Worm (Caenorhabditis elegans): ENCODE results near the gene W04G3.7.

DNA sequence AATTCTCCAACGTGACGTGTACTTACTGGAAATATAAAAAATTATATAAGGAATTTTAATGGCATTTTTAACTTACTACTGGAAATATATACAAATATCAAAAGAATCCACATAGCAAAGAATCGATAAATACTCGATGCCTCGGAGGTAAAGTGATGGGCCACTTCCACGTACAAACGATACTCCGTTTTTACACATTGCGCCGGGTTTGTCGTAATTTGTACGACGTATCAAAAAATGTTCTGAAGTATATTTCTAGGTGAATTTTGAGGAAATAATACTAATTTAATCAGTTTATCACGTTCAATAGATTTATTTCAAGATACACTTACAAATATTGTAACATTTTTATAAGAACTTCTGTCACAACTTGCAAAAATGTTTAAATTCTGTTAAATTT, 35.7 kb upstream of the W04G3.7 start, which contains the start of gene R08B4.3:
- TF ChIP-seq nhr-237 (tag; optimal IDR thresholded peaks at IDR 0.05) = no peak
- no peak for TF ChIP-seq unc-62 (GFP tag; optimal IDR thresholded peaks at IDR 0.05)
- TF ChIP-seq blmp-1 (tag; optimal IDR thresholded peaks at IDR 0.05) = no peak
- TF ChIP-seq mep-1 (tag; optimal IDR thresholded peaks at IDR 0.05) = no peak
- no peak for TF ChIP-seq hlh-1 (tag; optimal IDR thresholded peaks at IDR 0.05)
- TF ChIP-seq nhr-76 (tag; optimal IDR thresholded peaks at IDR 0.05) = no peak
- no peak for TF ChIP-seq nhr-12 (tag; optimal IDR thresholded peaks at IDR 0.05)
- TF ChIP-seq nhr-2 (tag; optimal IDR thresholded peaks at IDR 0.05) = no peak
- no peak for TF ChIP-seq elt-1 (tag; optimal IDR thresholded peaks at IDR 0.05; ENCODE audit: borderline replicate concordance, insufficient read depth)
- TF ChIP-seq mls-2 (tag; optimal IDR thresholded peaks at IDR 0.05) = no peak
- no peak for TF ChIP-seq nhr-28 (tag; optimal IDR thresholded peaks at IDR 0.05)
- TF ChIP-seq ham-2 (GFP tag; optimal IDR thresholded peaks at IDR 0.05) = no peak
- TF ChIP-seq mab-5 (tag; optimal IDR thresholded peaks at IDR 0.05) = no peak
